Worm (Caenorhabditis elegans): ENCODE measurements around the gene srh-102.

srh-102 gene

DNA sequence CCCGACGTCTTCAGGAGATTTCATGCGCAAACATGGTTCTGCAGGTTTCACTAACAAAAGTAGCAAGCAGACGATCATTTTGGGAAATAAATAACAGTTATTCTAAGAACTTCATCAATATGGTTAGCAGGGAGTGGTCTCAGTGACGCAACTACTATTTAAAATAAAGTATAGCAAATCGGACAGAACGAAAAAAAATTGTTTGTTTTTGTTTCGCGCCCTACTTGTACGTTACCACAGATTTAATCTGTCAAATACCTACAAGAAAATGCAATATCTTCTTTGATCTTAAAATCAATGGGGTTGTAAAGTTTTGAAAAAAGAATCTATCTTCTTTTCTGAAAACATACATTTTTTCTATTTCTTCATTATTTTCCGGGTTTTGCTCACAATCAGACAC, 33.6 kb upstream of the srh-102 start, which contains the start of gene srz-96:
Gene srz-96, plus strand, starts transcription at position 301 of the 400 bp plus-strand sequence.
- no peak for TF ChIP-seq odd-2 (tag; optimal IDR thresholded peaks at IDR 0.05)
- no peak for TF ChIP-seq ceh-22 (tag; optimal IDR thresholded peaks at IDR 0.05)
- no peak for TF ChIP-seq fax-1 (tag; optimal IDR thresholded peaks at IDR 0.05)

ce11 chrV:17192238-17192637, 26.9 kb upstream of the srh-102 start, which contains the start of gene srz-47:
Gene srz-47 (minus strand): TSS chrV:17192338.
- TF ChIP-seq lim-6 (tag; optimal IDR thresholded peaks at IDR 0.05) (no peak), sdc-2 (tag; optimal IDR thresholded peaks at IDR 0.05) (no peak), ceh-18 (tag; optimal IDR thresholded peaks at IDR 0.05) (no peak), pax-1 (tag; optimal IDR thresholded peaks at IDR 0.05) (no peak)

DNA sequence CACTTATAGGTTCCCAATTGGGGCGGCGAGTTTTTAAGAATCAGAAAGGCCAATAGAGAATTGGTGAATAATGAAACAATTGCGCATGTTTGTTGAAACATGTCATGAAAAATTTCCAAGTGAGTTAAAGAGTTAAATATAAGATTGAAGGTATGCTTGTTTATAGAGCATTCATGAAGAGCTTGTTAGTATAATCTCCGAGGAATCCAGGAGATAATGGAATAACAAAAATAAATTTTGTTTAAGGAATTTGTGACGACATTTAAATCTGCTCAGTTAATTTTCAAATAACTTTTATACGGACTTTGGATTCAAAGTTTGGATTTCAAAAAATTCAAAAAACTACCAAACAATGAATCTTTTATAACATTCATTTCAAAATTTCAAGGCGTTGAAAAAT, 25.1 kb upstream of the srh-102 start, which contains the start of gene str-199:
Gene str-199, minus strand, starts transcription at position 101 of the 400 bp plus-strand sequence.
- TF ChIP-seq nhr-11 (tag; optimal IDR thresholded peaks at IDR 0.05) (no peak), sox-2 (GFP tag; IDR thresholded peaks at IDR 0.05) (no peak), hlh-6 (tag; optimal IDR thresholded peaks at IDR 0.05) (no peak), unc-86 (tag; optimal IDR thresholded peaks at IDR 0.05) (no peak), eyg-1 (tag; optimal IDR thresholded peaks at IDR 0.05) (no peak), unc-3 (GFP tag; conservative IDR thresholded peaks at IDR 0.05) (no peak), unc-3 (tag; optimal IDR thresholded peaks at IDR 0.05) (no peak), rnt-1 (tag; optimal IDR thresholded peaks at IDR 0.05) (no peak), mec-3 (tag; optimal IDR thresholded peaks at IDR 0.05; ENCODE audit: borderline replicate concordance) (no peak), F13H6.1 (tag; optimal IDR thresholded peaks at IDR 0.05) (no peak), hlh-8 (tag; optimal IDR thresholded peaks at IDR 0.05) (no peak)

DNA sequence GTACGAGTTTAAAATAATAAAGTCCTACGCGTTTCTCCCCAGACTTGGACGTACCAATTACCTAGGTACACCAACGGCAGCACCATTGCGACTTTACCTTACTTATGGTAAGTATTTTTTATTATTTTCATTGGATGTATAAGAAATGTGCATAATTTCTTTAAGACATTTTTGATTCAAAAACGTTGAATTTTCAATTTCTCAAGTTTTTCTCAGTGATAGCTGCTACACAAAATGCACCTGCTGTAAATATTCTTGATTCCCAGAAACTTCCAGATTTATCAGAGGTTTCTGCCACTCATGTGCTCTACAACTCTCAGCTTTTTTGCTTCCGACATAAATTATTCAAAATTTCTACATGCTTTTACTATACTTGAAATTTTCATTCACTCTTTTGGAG, 16.7 kb upstream of the srh-102 start, which contains the start of gene srh-159:
Gene srh-159, plus strand, starts transcription at position 301 of the 400 bp plus-strand sequence.
- no peak for TF ChIP-seq nhr-11 (tag; optimal IDR thresholded peaks at IDR 0.05)
- no peak for TF ChIP-seq ceh-19 (GFP tag; optimal IDR thresholded peaks at IDR 0.05)
- TF ChIP-seq ztf-16 (tag; optimal IDR thresholded peaks at IDR 0.05): no peak
- no peak for TF ChIP-seq lin-11 (tag; optimal IDR thresholded peaks at IDR 0.05)
- TF ChIP-seq pha-4 (tag; optimal IDR thresholded peaks at IDR 0.05): no peak
- no peak for TF ChIP-seq unc-3 (GFP tag; conservative IDR thresholded peaks at IDR 0.05)
- TF ChIP-seq unc-3 (tag; optimal IDR thresholded peaks at IDR 0.05): no peak
- no peak for TF ChIP-seq Y22D7AL.16 (tag; optimal IDR thresholded peaks at IDR 0.05)
- no peak for TF ChIP-seq sdc-2 (tag; optimal IDR thresholded peaks at IDR 0.05)

- TF ChIP-seq unc-86 (tag; optimal IDR thresholded peaks at IDR 0.05) (no peak), ceh-48 (tag; optimal IDR thresholded peaks at IDR 0.05) (no peak), eyg-1 (tag; optimal IDR thresholded peaks at IDR 0.05) (no peak)
Observed at ce11 chrV:17178457-17178856, 13.1 kb upstream of the srh-102 start, which contains the start of gene srh-174. Gene srh-174 (plus strand): TSS chrV:17178757.

- no peak for TF ChIP-seq odd-2 (tag; optimal IDR thresholded peaks at IDR 0.05)
- no peak for TF ChIP-seq sox-4 (tag; optimal IDR thresholded peaks at IDR 0.05)
- TF ChIP-seq unc-55 (GFP tag; optimal IDR thresholded peaks at IDR 0.05): no peak
- no peak for TF ChIP-seq che-1 (tag; optimal IDR thresholded peaks at IDR 0.05)
- TF ChIP-seq sdc-2 (tag; optimal IDR thresholded peaks at IDR 0.05): no peak
- TF ChIP-seq pha-4 (tag; optimal IDR thresholded peaks at IDR 0.05): no peak
Observed at ce11 chrV:17177967-17178366, 12.7 kb upstream of the srh-102 start, which contains the start of gene srsx-1. Gene srsx-1 (minus strand): TSS chrV:17178067.

ce11 chrV:17173738-17174137, 8.4 kb upstream of the srh-102 start, which contains the start of gene srbc-25:
Gene srbc-25 (plus strand): TSS chrV:17174038.
- no peak for TF ChIP-seq unc-55 (GFP tag; optimal IDR thresholded peaks at IDR 0.05)
- no peak for TF ChIP-seq elt-2 (tag; optimal IDR thresholded peaks at IDR 0.05)
- no peak for TF ChIP-seq T23F11.4 (GFP tag; optimal IDR thresholded peaks at IDR 0.05)
- TF ChIP-seq ceh-34 (tag; optimal IDR thresholded peaks at IDR 0.05): no peak
- no peak for TF ChIP-seq elt-4 (tag; optimal IDR thresholded peaks at IDR 0.05)
- TF ChIP-seq zip-5 (tag; optimal IDR thresholded peaks at IDR 0.05): no peak
- TF ChIP-seq sox-4 (tag; optimal IDR thresholded peaks at IDR 0.05): no peak
- no peak for TF ChIP-seq pqm-1 (tag; optimal IDR thresholded peaks at IDR 0.05)
